Worm (Caenorhabditis elegans): ENCODE measurements around the gene cpx-2.

Gene cpx-2

DNA sequence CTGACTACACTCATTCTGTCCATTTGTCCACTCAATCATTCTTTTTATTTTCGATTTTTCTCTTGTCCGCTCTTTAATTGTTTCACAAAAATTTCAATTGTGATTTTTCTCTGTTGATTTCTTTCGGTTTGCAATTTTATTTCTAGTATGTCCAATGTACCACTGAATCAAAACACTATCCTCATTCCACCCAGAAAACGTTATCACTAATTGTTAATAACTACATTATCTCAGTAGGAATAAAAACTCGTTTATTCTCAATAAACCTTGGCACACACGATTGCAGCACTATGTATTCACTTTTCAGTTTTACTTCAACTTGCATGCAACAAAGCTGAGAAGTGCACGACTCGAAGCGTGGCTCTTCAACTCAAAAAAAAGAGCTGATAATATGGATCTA lies 19.6 kb downstream of the cpx-2 start, which contains the start of gene K03A11.1:
Gene K03A11.1, plus strand, starts transcription at position 301 of the 400 bp plus-strand sequence.
- no peak for TF ChIP-seq hif-1 (tag; optimal IDR thresholded peaks at IDR 0.05)
- no peak for TF ChIP-seq skn-1 (tag; optimal IDR thresholded peaks at IDR 0.05)
- no peak for TF ChIP-seq mes-2 (tag; optimal IDR thresholded peaks at IDR 0.05; ENCODE audit: poor library complexity, severe bottlenecking)
- no peak for TF ChIP-seq nhr-102 (tag; optimal IDR thresholded peaks at IDR 0.05)
- TF ChIP-seq fos-1 (tag; optimal IDR thresholded peaks at IDR 0.05) = no peak
- TF ChIP-seq cey-2 (tag; optimal IDR thresholded peaks at IDR 0.05; ENCODE audit: borderline replicate concordance, insufficient read depth) = no peak
- TF ChIP-seq dve-1 (tag; optimal IDR thresholded peaks at IDR 0.05; ENCODE audit: insufficient read depth) = no peak
- TF ChIP-seq lir-3 (tag; optimal IDR thresholded peaks at IDR 0.05) = no peak
- no peak for TF ChIP-seq nhr-237 (tag; optimal IDR thresholded peaks at IDR 0.05)
- no peak for TF ChIP-seq F26F4.8 (GFP tag; conservative IDR thresholded peaks at IDR 0.05)
- TF ChIP-seq ceh-28 (tag; optimal IDR thresholded peaks at IDR 0.05) = no peak
- no peak for TF ChIP-seq snpc-1.2 (GFP tag; IDR thresholded peaks at IDR 0.05)
- no peak for TF ChIP-seq ces-1 (GFP tag; optimal IDR thresholded peaks at IDR 0.05)
- TF ChIP-seq F49E8.2 (tag; optimal IDR thresholded peaks at IDR 0.05; ENCODE audit: borderline replicate concordance) = no peak
- no peak for TF ChIP-seq mxl-3 (GFP tag; optimal IDR thresholded peaks at IDR 0.05)

DNA sequence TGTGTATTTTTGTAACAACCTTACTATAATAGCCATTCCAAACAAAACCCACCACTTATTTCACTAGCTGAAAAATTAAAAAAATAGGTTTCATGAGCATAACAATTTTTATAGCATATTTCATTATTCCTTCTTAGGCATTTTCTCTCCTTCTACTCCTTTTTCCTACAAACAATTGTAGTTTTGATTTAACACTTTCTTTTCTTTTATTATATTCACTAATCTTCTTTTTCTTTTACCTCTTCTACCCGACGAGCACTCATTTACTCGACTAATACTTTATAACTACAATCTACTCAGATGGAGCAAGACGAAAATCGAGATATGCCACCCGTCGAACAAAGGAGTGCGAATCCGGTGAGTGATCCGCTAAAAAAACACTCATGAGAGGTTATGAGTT lies 22.8 kb downstream of the cpx-2 start, which contains the start of gene C53C7.3:
Gene C53C7.3, plus strand, starts transcription at position 301 of the 400 bp plus-strand sequence.
- no peak for TF ChIP-seq ceh-44 (GFP tag; IDR thresholded peaks at IDR 0.05)
- TF ChIP-seq nhr-237 (tag; optimal IDR thresholded peaks at IDR 0.05) = no peak

DNA sequence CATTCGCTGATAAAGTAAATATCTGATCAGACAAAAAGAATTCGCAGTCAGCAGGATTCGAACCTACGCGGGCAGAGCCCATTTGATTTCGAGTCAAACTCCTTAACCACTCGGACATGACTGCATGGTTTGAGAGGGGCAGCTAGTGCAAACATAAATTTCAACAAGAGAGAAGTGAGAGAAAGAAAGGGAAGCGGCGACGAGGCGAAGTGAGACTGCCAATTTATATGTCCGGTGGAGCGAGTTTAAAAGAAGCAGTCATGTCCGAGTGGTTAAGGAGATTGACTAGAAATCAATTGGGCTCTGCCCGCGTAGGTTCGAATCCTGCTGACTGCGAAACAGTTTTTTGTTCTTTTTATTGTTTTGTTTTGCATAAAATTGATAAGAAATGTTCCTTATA lies 24.7 kb downstream of the cpx-2 start:
- peak; percentile 64; the same call in 1 of the 2 replicates for TF ChIP-seq zfp-3 (GFP tag; conservative IDR thresholded peaks at IDR 0.05)
- peak; percentile 90 for TF ChIP-seq zip-11 (GFP tag; IDR thresholded peaks at IDR 0.05)
- TF ChIP-seq dmd-9 (GFP tag; IDR thresholded peaks at IDR 0.05) = peak; percentile 93
- TF ChIP-seq spr-1 (tag; optimal IDR thresholded peaks at IDR 0.05) = peak; percentile 75
- TF ChIP-seq nhr-48 (tag; optimal IDR thresholded peaks at IDR 0.05) = peak; percentile 80
- peak; percentile 93 for TF ChIP-seq nhr-42 (GFP tag; IDR thresholded peaks at IDR 0.05)
- peak; percentile 88 for TF ChIP-seq duxl-1 (tag; optimal IDR thresholded peaks at IDR 0.05; ENCODE audit: poor library complexity)
- peak; percentile 86 for TF ChIP-seq php-3 (GFP tag; IDR thresholded peaks at IDR 0.05)
- peak; percentile 32 for TF ChIP-seq dpl-1 (GFP tag; optimal IDR thresholded peaks at IDR 0.05)
- peak; percentile 100 for TF ChIP-seq aha-1 (tag)
- peak; percentile 88 for TF ChIP-seq dve-1 (tag; optimal IDR thresholded peaks at IDR 0.05; ENCODE audit: insufficient read depth)
- TF ChIP-seq hmg-1.1 (GFP tag; IDR thresholded peaks at IDR 0.05) = peak; percentile 99
- TF ChIP-seq vab-7 (GFP tag; IDR thresholded peaks at IDR 0.05) = peak; percentile 96
- peak; percentile 76 for TF ChIP-seq Y75B8A.6 (GFP tag; IDR thresholded peaks at IDR 0.05)
- peak; percentile 96 for TF ChIP-seq T26A8.4 (GFP tag; IDR thresholded peaks at IDR 0.05)
- TF ChIP-seq F44E2.7 (GFP tag; IDR thresholded peaks at IDR 0.05) = peak; percentile 86
- peak; percentile 94 for TF ChIP-seq snpc-1.2 (GFP tag; IDR thresholded peaks at IDR 0.05)
- peak; percentile 91 for TF ChIP-seq ZK337.2 (GFP tag; IDR thresholded peaks at IDR 0.05)
- TF ChIP-seq nhr-111 (GFP tag; optimal IDR thresholded peaks at IDR 0.05) = peak; percentile 92
- peak; percentile 63; the same call in 1 of the 2 replicates for TF ChIP-seq set-16 (GFP tag; IDR thresholded peaks at IDR 0.05)
- peak; percentile 97 for TF ChIP-seq ctbp-1 (GFP tag; IDR thresholded peaks at IDR 0.05)
- peak; percentile 55 to 63 for TF ChIP-seq hif-1 (tag; optimal IDR thresholded peaks at IDR 0.05)
- peak; percentile 85 for TF ChIP-seq mdt-29 (GFP tag; IDR thresholded peaks at IDR 0.05)
- 0 out of 2 replicates have a peak, but pooled peaks have one; percentile 35 for TF ChIP-seq daf-8 (GFP tag; IDR thresholded peaks at IDR 0.05)
- peak; percentile 77 for TF ChIP-seq ztf-7 (tag; optimal IDR thresholded peaks at IDR 0.05)
- peak; percentile 94 for TF ChIP-seq mep-1 (tag; optimal IDR thresholded peaks at IDR 0.05)
- peak; percentile 80 for TF ChIP-seq zip-2 (tag; optimal IDR thresholded peaks at IDR 0.05)
- TF ChIP-seq unc-130 (GFP tag; optimal IDR thresholded peaks at IDR 0.05) = peak; percentile 52
- TF ChIP-seq lin-29 (GFP tag; IDR thresholded peaks at IDR 0.05) = peak; percentile 75
- TF ChIP-seq hlh-30 (tag; optimal IDR thresholded peaks at IDR 0.05; ENCODE audit: insufficient read depth) = peak; percentile 79
- peak; percentile 93 for TF ChIP-seq Y105C5A.15 (GFP tag; IDR thresholded peaks at IDR 0.05)
- peak; percentile 66 to 75 for TF ChIP-seq mdl-1 (tag; optimal IDR thresholded peaks at IDR 0.05)
- 0 out of 2 replicates have a peak, but pooled peaks have one; percentile 50 for TF ChIP-seq tag-97 (GFP tag; IDR thresholded peaks at IDR 0.05)

Data from whole organism, L4 larva.